Worm (Caenorhabditis elegans) whole organism, midembryonic: ENCODE data around the gene nspd-2.

Experiments
- cog-1 ChIP-seq: sonication (generic microtip); optimal IDR thresholded peaks from 2 replicates; lab custom pipeline; 2016; ENCODE audit warnings: missing genetic modification characterization, missing compliant biosample characterization
- flt-1 ChIP-seq: fragments of 200-800 bp; sonication (Bioruptor generic); IDR thresholded peaks from 2 replicates; pipeline ENCODE4 v1.3.6; 2022; ENCODE audit warnings: missing genetic modification characterization, missing compliant biosample characterization
- med-1 ChIP-seq: sonication (generic microtip); optimal IDR thresholded peaks from 2 replicates; lab custom pipeline; 2017; ENCODE audit warnings: missing genetic modification characterization, mild to moderate bottlenecking, missing compliant biosample characterization, antibody characterized with exemption, missing genetic modification reagents; ENCODE audit not compliant: insufficient read depth
- ztf-23 ChIP-seq: fragments of 200-800 bp; sonication (Bioruptor generic); IDR thresholded peaks from 2 replicates; pipeline ENCODE4 v1.3.6; 2022; ENCODE audit warnings: missing genetic modification reagents, missing genetic modification characterization, missing compliant biosample characterization
- ztf-29 ChIP-seq: fragments of 200-800 bp; sonication (Bioruptor generic); IDR thresholded peaks from 2 replicates; pipeline ENCODE4 v1.3.6; 2022; ENCODE audit warnings: missing genetic modification reagents, missing genetic modification characterization, missing compliant biosample characterization

DNA sequence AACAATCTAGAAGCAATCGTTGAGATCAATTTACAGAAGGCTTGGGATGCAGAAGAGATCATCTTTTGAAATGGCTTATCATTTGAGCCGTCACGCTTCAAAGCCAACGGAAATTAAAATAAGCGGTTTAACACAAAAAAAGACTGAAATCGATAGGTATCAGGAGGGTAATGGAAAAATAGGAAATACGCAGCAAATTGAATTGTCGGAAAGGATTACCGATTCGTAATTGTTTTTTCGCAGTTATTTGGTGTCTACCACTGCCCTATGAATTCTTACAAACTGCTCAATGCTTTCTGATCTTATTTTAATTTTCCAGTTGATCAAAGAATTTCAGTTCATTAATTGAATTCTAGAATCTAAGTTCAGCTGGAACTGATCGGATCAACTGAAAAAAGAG, 32.4 kb upstream of the nspd-2 start:
- no peak for TF ChIP-seq ztf-23 (GFP tag; lab: Robert Waterston, UW)
- TF ChIP-seq flt-1 (GFP tag; lab: Robert Waterston, UW) = no peak
- TF ChIP-seq cog-1 (tag; lab: Kevin White, UChicago) = no peak
- no peak for TF ChIP-seq med-1
- TF ChIP-seq ztf-29 (GFP tag; lab: Robert Waterston, UW) = no peak
